Worm (Caenorhabditis elegans) whole organism, mixed stage, embryonic: Measurements from ENCODE around the gene F58A4.2.

Source experiments
- M03D4.4 ChIP-seq: sonication (generic microtip); optimal IDR thresholded peaks from 2 replicates; lab custom pipeline; 2017; ENCODE audit warnings: mild to moderate bottlenecking, missing genetic modification characterization, missing compliant biosample characterization
- bed-3 ChIP-seq: fragments of 200-800 bp; sonication (Bioruptor generic); optimal IDR thresholded peaks from 3 replicates; lab custom pipeline; 2018; ENCODE audit warnings: mild to moderate bottlenecking, missing genetic modification characterization, moderate library complexity, missing compliant biosample characterization
- ceh-39 ChIP-seq: fragments of 150-350 bp; optimal IDR thresholded peaks from 2 replicates; lab custom pipeline; 2014; ENCODE audit warnings: missing biosample characterization, missing genetic modification characterization
- ceh-43 ChIP-seq: fragments of 200-800 bp; sonication (Bioruptor generic); optimal IDR thresholded peaks from 2 replicates; lab custom pipeline; 2018; ENCODE audit warnings: mild to moderate bottlenecking, missing genetic modification characterization, moderate library complexity, missing compliant biosample characterization
- ceh-83 ChIP-seq: fragments of 200-800 bp; sonication (Bioruptor generic); optimal IDR thresholded peaks from 2 replicates; lab custom pipeline; 2018; ENCODE audit warnings: mild to moderate bottlenecking, missing genetic modification characterization, missing compliant biosample characterization
- ces-1 ChIP-seq: fragments of 150-350 bp; optimal IDR thresholded peaks from 2 replicates; lab custom pipeline; 2014; ENCODE audit warnings: missing biosample characterization, missing genetic modification reagents, missing genetic modification characterization
- cnd-1 ChIP-seq: fragments of 200-800 bp; sonication (Bioruptor generic); optimal IDR thresholded peaks from 2 replicates; lab custom pipeline; 2018; ENCODE audit warnings: mild to moderate bottlenecking, missing genetic modification characterization, missing compliant biosample characterization
- elt-1 ChIP-seq: sonication (generic microtip); optimal IDR thresholded peaks from 2 replicates; lab custom pipeline; 2017; ENCODE audit warnings: missing genetic modification characterization, mild to moderate bottlenecking, missing compliant biosample characterization, antibody characterized with exemption, moderate library complexity, borderline replicate concordance; ENCODE audit not compliant: insufficient read depth
- elt-3 ChIP-seq: fragments of 150-350 bp; optimal IDR thresholded peaks from 2 replicates; lab custom pipeline; 2014; ENCODE audit warnings: missing biosample characterization, missing genetic modification characterization
- flh-1 ChIP-seq: fragments of 200-800 bp; sonication (Bioruptor generic); optimal IDR thresholded peaks from 2 replicates; lab custom pipeline; 2018; ENCODE audit warnings: mild to moderate bottlenecking, missing genetic modification characterization, moderate library complexity, missing compliant biosample characterization
- ham-2 ChIP-seq: fragments of 200-800 bp; sonication (Bioruptor generic); optimal IDR thresholded peaks from 2 replicates; lab custom pipeline; 2018; ENCODE audit warnings: mild to moderate bottlenecking, missing genetic modification characterization, missing compliant biosample characterization
- hlh-1 ChIP-seq: fragments of 150-350 bp; optimal IDR thresholded peaks from 2 replicates; lab custom pipeline; 2014; ENCODE audit warnings: missing biosample characterization, missing genetic modification reagents, missing genetic modification characterization
- lin-13 ChIP-seq: fragments of 150-350 bp; optimal IDR thresholded peaks from 2 replicates; lab custom pipeline; 2014; ENCODE audit warnings: missing biosample characterization, missing genetic modification characterization
- lsy-2 ChIP-seq: fragments of 150-350 bp; optimal IDR thresholded peaks from 2 replicates; lab custom pipeline; 2014; ENCODE audit warnings: missing biosample characterization, missing genetic modification characterization
- mls-2 ChIP-seq: sonication (generic microtip); optimal IDR thresholded peaks from 2 replicates; lab custom pipeline; 2016; ENCODE audit warnings: mild to moderate bottlenecking, missing genetic modification characterization, moderate library complexity, missing compliant biosample characterization
- nhr-12 ChIP-seq: fragments of 150-350 bp; optimal IDR thresholded peaks from 2 replicates; lab custom pipeline; 2014; ENCODE audit warnings: missing biosample characterization, missing genetic modification characterization
- nhr-2 ChIP-seq: fragments of 150-350 bp; optimal IDR thresholded peaks from 2 replicates; lab custom pipeline; 2014; ENCODE audit warnings: missing biosample characterization, missing genetic modification characterization
- nhr-237 ChIP-seq: fragments of 150-350 bp; optimal IDR thresholded peaks from 2 replicates; lab custom pipeline; 2014; ENCODE audit warnings: missing biosample characterization, missing genetic modification characterization
- nhr-28 ChIP-seq: fragments of 150-350 bp; optimal IDR thresholded peaks from 2 replicates; lab custom pipeline; 2014; ENCODE audit warnings: missing biosample characterization, missing genetic modification characterization
- nhr-76 ChIP-seq: sonication (generic microtip); optimal IDR thresholded peaks from 2 replicates; lab custom pipeline; 2017; ENCODE audit warnings: missing biosample characterization, missing genetic modification characterization
- pha-4 ChIP-seq: fragments of 150-350 bp; optimal IDR thresholded peaks from 2 replicates; lab custom pipeline; 2018; ENCODE audit warnings: missing biosample characterization, missing genetic modification reagents, missing genetic modification characterization
- sem-2 ChIP-seq: fragments of 200-800 bp; sonication (Bioruptor generic); optimal IDR thresholded peaks from 2 replicates; lab custom pipeline; 2018; ENCODE audit warnings: mild to moderate bottlenecking, missing genetic modification characterization, missing compliant biosample characterization
- snpc-4 ChIP-seq: fragments of 150-350 bp; optimal IDR thresholded peaks from 2 replicates; lab custom pipeline; 2014; ENCODE audit warnings: missing biosample characterization, missing genetic modification characterization
- sptf-1 ChIP-seq: sonication (generic microtip); optimal IDR thresholded peaks from 2 replicates; lab custom pipeline; 2017; ENCODE audit warnings: mild to moderate bottlenecking, missing genetic modification characterization, moderate library complexity, missing compliant biosample characterization
- tbx-8 ChIP-seq: fragments of 200-800 bp; sonication (Bioruptor generic); optimal IDR thresholded peaks from 2 replicates; lab custom pipeline; 2018; ENCODE audit warnings: mild to moderate bottlenecking, missing genetic modification characterization, moderate library complexity, missing compliant biosample characterization
- unc-120 ChIP-seq: sonication (generic microtip); optimal IDR thresholded peaks from 2 replicates; lab custom pipeline; 2017; ENCODE audit warnings: missing genetic modification characterization, missing compliant biosample characterization; ENCODE audit not compliant: poor library complexity, severe bottlenecking
- unc-39 ChIP-seq: fragments of 150-350 bp; optimal IDR thresholded peaks from 2 replicates; lab custom pipeline; 2014; ENCODE audit warnings: missing biosample characterization, missing genetic modification characterization
- unc-62 ChIP-seq: fragments of 150-350 bp; optimal IDR thresholded peaks from 2 replicates; lab custom pipeline; 2014; ENCODE audit warnings: missing biosample characterization, missing genetic modification reagents, missing genetic modification characterization
- zip-8 ChIP-seq: fragments of 150-350 bp; optimal IDR thresholded peaks from 2 replicates; lab custom pipeline; 2014; ENCODE audit warnings: missing biosample characterization, missing genetic modification characterization
- ztf-11 ChIP-seq: fragments of 150-350 bp; optimal IDR thresholded peaks from 2 replicates; lab custom pipeline; 2014; ENCODE audit warnings: missing biosample characterization, missing genetic modification characterization

The F58A4.2 gene

DNA sequence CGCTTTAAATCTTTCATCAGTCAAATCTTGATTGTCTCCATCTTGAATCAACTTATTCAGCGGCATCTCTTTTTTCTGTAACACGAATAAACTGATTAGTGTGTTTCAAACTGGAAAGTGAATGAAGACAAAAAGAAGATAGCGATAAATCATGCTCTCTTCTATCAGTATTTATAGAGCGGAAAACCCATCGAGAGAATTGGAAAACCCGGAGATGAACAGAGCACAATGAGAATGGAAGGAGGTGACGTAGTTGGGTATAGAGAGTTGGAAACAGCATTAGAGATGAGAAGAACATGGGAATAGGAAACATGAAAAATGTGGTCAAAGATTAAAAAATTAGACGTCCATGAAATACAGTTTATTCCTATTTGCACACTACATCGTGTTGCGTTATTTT is 8.4 kb downstream of the F58A4.2 start, which contains the start of gene acox-1.5:
acox-1.5 (minus strand) TSS at position 75 of the 400 bp plus-strand sequence.
- TF ChIP-seq mls-2 (tag; lab: Kevin White, UChicago) (no peak), nhr-2 (tag; lab: Kevin White, UChicago) (no peak), ceh-39 (no peak), sptf-1 (no peak), tbx-8 (GFP tag; lab: Kevin White, UChicago) (no peak), lin-13 (tag; lab: Kevin White, UChicago) (no peak), sem-2 (GFP tag; lab: Kevin White, UChicago) (no peak), hlh-1 (no peak), zip-8 (tag; lab: Kevin White, UChicago) (no peak), pha-4 (no peak), unc-39 (tag; lab: Kevin White, UChicago) (no peak)

DNA sequence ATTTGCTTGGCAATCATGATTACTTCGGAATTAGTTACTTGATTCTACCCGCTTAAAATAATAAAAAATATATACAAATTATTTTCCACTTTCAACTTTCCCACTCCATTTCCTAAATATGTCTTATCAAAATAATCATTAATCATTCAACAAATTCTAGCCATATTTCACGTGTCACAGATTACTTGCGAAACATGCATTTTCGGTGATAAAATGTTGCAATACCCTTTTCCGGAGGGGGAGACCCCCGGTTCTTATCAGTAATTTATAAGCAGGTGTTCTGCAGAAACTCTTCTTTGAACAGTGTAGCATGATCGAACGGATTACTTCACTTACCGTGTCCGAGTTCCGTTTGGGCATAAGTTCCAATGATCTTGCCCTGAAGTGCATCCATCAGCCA is 10.3 kb downstream of the F58A4.2 start:
- TF ChIP-seq elt-1 (tag; lab: Kevin White, UChicago), result no peak
- TF ChIP-seq nhr-76 (tag; lab: Kevin White, UChicago), result no peak
- no peak for TF ChIP-seq snpc-4 (tag; lab: Kevin White, UChicago)
- TF ChIP-seq nhr-28 (tag; lab: Kevin White, UChicago), result no peak
- TF ChIP-seq ceh-39, result no peak
- TF ChIP-seq elt-3 (tag; lab: Kevin White, UChicago), result no peak
- no peak for TF ChIP-seq cnd-1 (tag; lab: Kevin White, UChicago)
- TF ChIP-seq hlh-1, result no peak
- no peak for TF ChIP-seq mls-2 (tag; lab: Kevin White, UChicago)
- TF ChIP-seq ces-1 (GFP tag; lab: Kevin White, UChicago), result no peak
- no peak for TF ChIP-seq nhr-237 (tag; lab: Kevin White, UChicago)
- no peak for TF ChIP-seq ham-2 (GFP tag; lab: Kevin White, UChicago)
- TF ChIP-seq tbx-8 (GFP tag; lab: Kevin White, UChicago), result no peak
- no peak for TF ChIP-seq ceh-43 (GFP tag; lab: Kevin White, UChicago)
- TF ChIP-seq flh-1 (GFP tag; lab: Kevin White, UChicago), result no peak
- TF ChIP-seq pha-4, result no peak
- TF ChIP-seq ceh-83 (GFP tag; lab: Kevin White, UChicago), result no peak

DNA sequence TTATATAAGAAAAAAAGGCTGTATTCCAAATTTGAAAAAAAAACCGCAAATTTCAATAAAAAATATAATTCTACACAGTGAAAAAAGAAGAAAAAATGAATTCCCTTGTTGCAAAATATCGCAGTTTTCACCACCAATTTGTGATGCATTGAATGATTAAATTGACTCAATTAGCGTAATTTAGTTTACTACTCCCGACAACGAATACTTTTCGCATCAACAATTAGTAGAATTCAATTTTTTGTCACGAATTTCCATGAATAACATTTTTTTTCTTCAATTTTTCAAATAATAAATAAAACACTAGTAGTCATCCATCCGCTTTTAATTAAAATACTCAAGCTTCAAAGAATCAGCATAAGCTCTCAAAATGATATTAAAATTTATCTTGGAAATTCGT is 15.2 kb downstream of the F58A4.2 start:
- TF ChIP-seq pha-4 (no peak), ces-1 (GFP tag; lab: Kevin White, UChicago) (peak; percentile 98)

DNA sequence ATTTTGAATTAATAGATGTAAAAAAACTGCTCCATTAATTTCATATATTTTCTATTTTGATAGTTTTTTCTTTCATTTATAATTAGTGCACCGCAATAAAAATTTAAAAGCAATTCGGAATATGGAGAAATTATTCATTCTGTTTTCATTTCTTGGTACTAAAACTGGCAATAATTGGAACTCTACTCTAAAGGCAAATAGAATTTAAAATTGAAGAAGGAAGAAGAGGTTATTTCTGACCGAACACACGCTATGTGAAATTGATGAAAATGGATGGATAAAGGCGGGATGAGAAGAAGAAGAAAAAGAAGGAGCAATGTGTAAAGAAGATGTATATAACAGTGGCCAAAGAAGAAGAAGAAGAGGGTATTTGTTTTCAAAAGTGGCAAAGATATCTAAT is 17.3 kb downstream of the F58A4.2 start:
- TF ChIP-seq elt-1 (tag; lab: Kevin White, UChicago) (no peak), ces-1 (GFP tag; lab: Kevin White, UChicago) (peak; percentile 89)

DNA sequence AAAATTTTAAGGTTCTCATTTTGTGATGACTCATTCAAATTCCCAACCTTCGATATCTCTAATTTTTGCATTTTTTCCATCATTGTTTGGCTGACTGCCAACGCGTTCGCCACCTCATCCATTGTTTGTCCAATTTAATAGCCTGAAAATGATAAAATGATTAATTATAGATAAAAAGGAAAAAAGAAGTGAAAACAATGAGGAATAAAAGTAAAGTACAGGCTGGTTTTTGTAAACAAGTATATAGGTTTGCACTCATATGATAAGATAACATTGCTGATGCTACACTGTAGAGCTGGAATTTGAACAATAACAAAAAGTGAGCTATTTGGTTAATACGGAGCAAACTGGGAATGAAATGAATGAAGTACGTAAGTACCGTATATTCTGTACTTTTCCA is 18.3 kb downstream of the F58A4.2 start, which contains the start of gene C48B4.3:
C48B4.3 (minus strand) TSS at position 149 of the 400 bp plus-strand sequence.
- TF ChIP-seq elt-3 (tag; lab: Kevin White, UChicago) (no peak), nhr-12 (tag; lab: Kevin White, UChicago) (no peak), flh-1 (GFP tag; lab: Kevin White, UChicago) (no peak), cnd-1 (tag; lab: Kevin White, UChicago) (no peak), lsy-2 (no peak), snpc-4 (tag; lab: Kevin White, UChicago) (no peak), ztf-11 (tag; lab: Kevin White, UChicago) (no peak), M03D4.4 (no peak), hlh-1 (no peak), bed-3 (no peak), unc-62 (GFP tag; lab: Kevin White, UChicago) (no peak), ceh-83 (GFP tag; lab: Kevin White, UChicago) (no peak), nhr-76 (tag; lab: Kevin White, UChicago) (no peak), unc-120 (tag; lab: Kevin White, UChicago) (no peak)
